Fruit fly (Drosophila melanogaster) whole organism, embryonic: ENCODE results near the gene CG31921.
A peak's percentile ranks its signal among the peaks of the same experiment; 100 is the strongest.

Experiments
- ATbp ChIP-seq: fragments of 200-800 bp; sonication (Bioruptor generic); optimal IDR thresholded peaks from 2 replicates; lab custom pipeline; 2017; ENCODE audit warnings: missing biosample characterization, mild to moderate bottlenecking, missing genetic modification characterization, missing genetic modification reagents
- Bgb ChIP-seq: fragments of 200-800 bp; sonication (Bioruptor generic); IDR thresholded peaks from 2 replicates; pipeline ENCODE4 v1.3.6; 2022; ENCODE audit warnings: missing biosample characterization, missing genetic modification characterization; ENCODE audit not compliant: partially characterized antibody
- CG10209 ChIP-seq: fragments of 200-800 bp; sonication (Bioruptor generic); optimal IDR thresholded peaks from 3 replicates; lab custom pipeline; 2017; ENCODE audit warnings: missing biosample characterization, mild to moderate bottlenecking, missing genetic modification characterization, missing genetic modification reagents
- CG11695 ChIP-seq: fragments of 200-800 bp; sonication (Bioruptor generic); IDR thresholded peaks from 3 replicates; pipeline ENCODE4 v1.3.6; 2022; ENCODE audit warnings: missing biosample characterization, missing genetic modification characterization
- CG12299 ChIP-seq: fragments of 200-800 bp; sonication (Bioruptor generic); optimal IDR thresholded peaks from 2 replicates; lab custom pipeline; 2018; ENCODE audit warnings: missing biosample characterization, mild to moderate bottlenecking, missing genetic modification characterization
- CG13775 ChIP-seq: fragments of 200-800 bp; sonication (Bioruptor generic); optimal IDR thresholded peaks from 3 replicates; lab custom pipeline; 2017; ENCODE audit warnings: missing biosample characterization, mild to moderate bottlenecking, missing genetic modification characterization
- CG13894 ChIP-seq: fragments of 200-800 bp; sonication (Bioruptor generic); optimal IDR thresholded peaks from 3 replicates; lab custom pipeline; 2018; ENCODE audit warnings: missing biosample characterization, mild to moderate bottlenecking, missing genetic modification characterization, moderate library complexity
- CG14860 ChIP-seq: fragments of 200-800 bp; sonication (Bioruptor generic); IDR thresholded peaks from 3 replicates; pipeline ENCODE4 v1.3.6; 2022; ENCODE audit warnings: missing biosample characterization, missing genetic modification characterization; ENCODE audit not compliant: partially characterized antibody
- CG15479 ChIP-seq: fragments of 200-800 bp; sonication (Bioruptor generic); optimal IDR thresholded peaks from 3 replicates; lab custom pipeline; 2019; ENCODE audit warnings: missing biosample characterization, mild to moderate bottlenecking, missing genetic modification characterization, moderate library complexity
- CG2202 ChIP-seq: fragments of 200-800 bp; sonication (Bioruptor generic); optimal IDR thresholded peaks from 2 replicates; lab custom pipeline; 2018; ENCODE audit warnings: missing biosample characterization, mild to moderate bottlenecking, missing genetic modification characterization
- CG2678 ChIP-seq: fragments of 200-800 bp; sonication (Bioruptor generic); optimal IDR thresholded peaks from 3 replicates; lab custom pipeline; 2019; ENCODE audit warnings: missing biosample characterization, mild to moderate bottlenecking, missing genetic modification characterization, moderate library complexity
- CG5953 ChIP-seq: fragments of 200-800 bp; sonication (Bioruptor generic); IDR thresholded peaks from 2 replicates; pipeline ENCODE4 v1.3.6; 2022; ENCODE audit warnings: missing biosample characterization, missing genetic modification characterization
- CG7745 ChIP-seq: fragments of 200-800 bp; sonication (Bioruptor generic); optimal IDR thresholded peaks from 2 replicates; lab custom pipeline; 2018; ENCODE audit warnings: missing biosample characterization, mild to moderate bottlenecking, missing genetic modification characterization, moderate library complexity
- CG8089 ChIP-seq: fragments of 200-800 bp; sonication (Bioruptor generic); optimal IDR thresholded peaks from 3 replicates; lab custom pipeline; 2016; ENCODE audit warnings: missing biosample characterization, missing genetic modification characterization
- CG8944 ChIP-seq: fragments of 200-800 bp; sonication (Bioruptor generic); optimal IDR thresholded peaks from 3 replicates; lab custom pipeline; 2016; ENCODE audit warnings: missing biosample characterization, missing genetic modification characterization
- D19A ChIP-seq: fragments of 200-800 bp; optimal IDR thresholded peaks from 3 replicates; lab custom pipeline; 2019; ENCODE audit warnings: missing biosample characterization, mild to moderate bottlenecking, missing genetic modification characterization, moderate library complexity
- Dad ChIP-seq: fragments of 200-800 bp; sonication (Bioruptor generic); optimal IDR thresholded peaks from 3 replicates; lab custom pipeline; 2016; ENCODE audit warnings: missing biosample characterization, missing genetic modification characterization
- Dek ChIP-seq: fragments of 200-800 bp; sonication (Bioruptor generic); optimal IDR thresholded peaks from 3 replicates; lab custom pipeline; 2019; ENCODE audit warnings: missing biosample characterization, mild to moderate bottlenecking, missing genetic modification characterization, moderate library complexity
- E2f1 ChIP-seq: fragments of 200-800 bp; sonication (Bioruptor generic); IDR thresholded peaks from 2 replicates; pipeline ENCODE4 v1.3.6; 2022; ENCODE audit warnings: missing biosample characterization, missing genetic modification characterization
- Eip74EF ChIP-seq, 2 experiments: fragments of 200-800 bp in 1 of 2; fragments of >200 bp in 1 of 2; sonication (Bioruptor generic) in 1 of 2; optimal IDR thresholded peaks; 2 replicates each; lab custom pipeline; 2017 to 2019; ENCODE audit warnings: missing biosample characterization in 2 of 2, missing genetic modification characterization in 2 of 2, mild to moderate bottlenecking in 1 of 2, moderate library complexity in 1 of 2
- GATAe ChIP-seq: fragments of 200-800 bp; sonication (Bioruptor generic); conservative IDR thresholded peaks from 2 replicates; pipeline ENCODE4 v1.3.6; 2022; ENCODE audit warnings: missing biosample characterization, missing genetic modification characterization
- HHEX ChIP-seq: fragments of 200-800 bp; sonication (Bioruptor generic); optimal IDR thresholded peaks from 3 replicates; lab custom pipeline; 2017; ENCODE audit warnings: missing biosample characterization, mild to moderate bottlenecking, missing genetic modification characterization, missing genetic modification reagents
- Hmr ChIP-seq: fragments of 200-800 bp; sonication (Bioruptor generic); optimal IDR thresholded peaks from 3 replicates; lab custom pipeline; 2017; ENCODE audit warnings: mild to moderate bottlenecking, missing biosample characterization, missing genetic modification reagents, missing genetic modification characterization
- Kr ChIP-seq: fragments of 200-800 bp; sonication (Bioruptor generic); optimal IDR thresholded peaks from 2 replicates; lab custom pipeline; 2017; ENCODE audit warnings: missing biosample characterization, mild to moderate bottlenecking, missing genetic modification characterization
- MTF-1 ChIP-seq: fragments of 200-800 bp; sonication (Bioruptor generic); optimal IDR thresholded peaks from 2 replicates; lab custom pipeline; 2018; ENCODE audit warnings: missing biosample characterization, mild to moderate bottlenecking, missing genetic modification characterization, borderline replicate concordance
- Mad ChIP-seq: fragments of 200-800 bp; sonication (Bioruptor generic); optimal IDR thresholded peaks from 2 replicates; lab custom pipeline; 2016; ENCODE audit warnings: missing biosample characterization, missing genetic modification characterization
- Scr ChIP-seq: fragments of 200-800 bp; sonication (Bioruptor generic); IDR thresholded peaks from 2 replicates; pipeline ENCODE4 v1.3.6; 2022; ENCODE audit warnings: missing biosample characterization, missing genetic modification characterization; ENCODE audit not compliant: partially characterized antibody
- Sry-β ChIP-seq: fragments of 200-800 bp; sonication (Bioruptor generic); optimal IDR thresholded peaks from 2 replicates; lab custom pipeline; 2018; ENCODE audit warnings: missing biosample characterization, mild to moderate bottlenecking, missing genetic modification characterization, moderate library complexity
- Xbp1 ChIP-seq: fragments of 200-800 bp; sonication (Bioruptor generic); optimal IDR thresholded peaks from 3 replicates; lab custom pipeline; 2016; ENCODE audit warnings: missing biosample characterization, mild to moderate bottlenecking, missing genetic modification characterization
- ac ChIP-seq: fragments of 200-800 bp; sonication (Bioruptor generic); optimal IDR thresholded peaks from 3 replicates; lab custom pipeline; 2017; ENCODE audit warnings: missing biosample characterization, mild to moderate bottlenecking, missing genetic modification characterization
- amos ChIP-seq: fragments of 200-800 bp; sonication (Bioruptor generic); IDR thresholded peaks from 2 replicates; pipeline ENCODE4 v1.3.6; 2022; ENCODE audit warnings: missing biosample characterization, missing genetic modification characterization; ENCODE audit not compliant: partially characterized antibody
- ato ChIP-seq: fragments of 200-800 bp; sonication (Bioruptor generic); IDR thresholded peaks from 2 replicates; pipeline ENCODE4 v1.3.6; 2022; ENCODE audit warnings: missing biosample characterization, missing genetic modification characterization; ENCODE audit not compliant: partially characterized antibody
- caup ChIP-seq: fragments of 200-800 bp; sonication (Bioruptor generic); optimal IDR thresholded peaks from 3 replicates; lab custom pipeline; 2017; ENCODE audit warnings: missing biosample characterization, mild to moderate bottlenecking, missing genetic modification characterization, moderate library complexity; ENCODE audit not compliant: severe bottlenecking
- crp ChIP-seq, 2 experiments: fragments of 200-800 bp; sonication (Bioruptor generic); optimal IDR thresholded peaks; 2 replicates in 1 of 2; 3 replicates in 1 of 2; lab custom pipeline; 2017; ENCODE audit warnings: missing biosample characterization in 2 of 2, missing genetic modification characterization in 2 of 2, mild to moderate bottlenecking in 1 of 2, moderate library complexity in 1 of 2
- dm ChIP-seq: fragments of 200-800 bp; sonication (Bioruptor generic); optimal IDR thresholded peaks from 3 replicates; lab custom pipeline; 2016; ENCODE audit warnings: missing biosample characterization, missing genetic modification characterization
- gcm ChIP-seq: fragments of 200-800 bp; sonication (Bioruptor generic); optimal IDR thresholded peaks from 2 replicates; lab custom pipeline; 2019; ENCODE audit warnings: missing biosample characterization, mild to moderate bottlenecking, missing genetic modification characterization, moderate library complexity
- gro ChIP-seq: fragments of 200-800 bp; sonication (Bioruptor generic); optimal IDR thresholded peaks from 2 replicates; lab custom pipeline; 2016; ENCODE audit warnings: missing biosample characterization, missing genetic modification characterization
- hbn ChIP-seq: fragments of 200-800 bp; sonication (Bioruptor generic); IDR thresholded peaks from 2 replicates; pipeline ENCODE4 v1.3.6; 2022; ENCODE audit warnings: missing biosample characterization, missing genetic modification characterization; ENCODE audit not compliant: partially characterized antibody
- jing ChIP-seq: fragments of 200-800 bp; sonication (Bioruptor generic); optimal IDR thresholded peaks from 2 replicates; lab custom pipeline; 2018; ENCODE audit warnings: missing biosample characterization, mild to moderate bottlenecking, missing genetic modification characterization
- mam ChIP-seq: fragments of 200-800 bp; sonication (Bioruptor generic); optimal IDR thresholded peaks from 3 replicates; lab custom pipeline; 2016; ENCODE audit warnings: missing biosample characterization, missing genetic modification characterization
- nau ChIP-seq: fragments of 200-800 bp; sonication (Bioruptor generic); optimal IDR thresholded peaks from 3 replicates; lab custom pipeline; 2017; ENCODE audit warnings: missing biosample characterization, mild to moderate bottlenecking, missing genetic modification characterization, missing genetic modification reagents
- peb ChIP-seq: fragments of 200-800 bp; sonication (Bioruptor generic); IDR thresholded peaks from 2 replicates; pipeline ENCODE4 v1.3.6; 2022; ENCODE audit warnings: missing biosample characterization, missing genetic modification characterization
- sens-2 ChIP-seq: fragments of 200-800 bp; sonication (Bioruptor generic); IDR thresholded peaks from 2 replicates; pipeline ENCODE4 v1.3.6; 2022; ENCODE audit warnings: missing biosample characterization, missing genetic modification characterization
- seq ChIP-seq: fragments of 200-800 bp; sonication (Bioruptor generic); IDR thresholded peaks from 2 replicates; pipeline ENCODE4 v1.3.6; 2022; ENCODE audit warnings: missing biosample characterization, missing genetic modification characterization
- sna ChIP-seq: fragments of 200-800 bp; sonication (Bioruptor generic); IDR thresholded peaks from 2 replicates; pipeline ENCODE4 v1.3.6; 2022; ENCODE audit warnings: missing biosample characterization, missing genetic modification characterization; ENCODE audit not compliant: partially characterized antibody
- trem ChIP-seq: fragments of 200-800 bp; optimal IDR thresholded peaks from 3 replicates; lab custom pipeline; 2019; ENCODE audit warnings: missing biosample characterization, mild to moderate bottlenecking, missing genetic modification characterization, moderate library complexity
- usp ChIP-seq: fragments of >200 bp; optimal IDR thresholded peaks from 2 replicates; lab custom pipeline; 2017; ENCODE audit warnings: missing biosample characterization, missing genetic modification characterization
- z ChIP-seq: fragments of 200-800 bp; sonication (Bioruptor generic); IDR thresholded peaks from 3 replicates; pipeline ENCODE4 v1.3.6; 2022; ENCODE audit warnings: missing biosample characterization, missing genetic modification characterization

The CG31921 gene

dm6 chr2L:285596-286023 is 46.5 kb downstream of the CG31921 start:
- TF ChIP-seq dm = peak; percentile 8
- peak; percentile 6 for TF ChIP-seq Sry-β (GFP tag; lab: Kevin White, UChicago)
- peak; percentile 53; the same call in 1 of the 2 replicates for TF ChIP-seq Bgb (GFP tag; lab: Robert Waterston, UW)
- TF ChIP-seq peb (GFP tag; lab: Robert Waterston, UW) = no peak
- peak; percentile 29 for TF ChIP-seq Xbp1
- peak; percentile 5 for TF ChIP-seq Dad (GFP tag; lab: Kevin White, UChicago)
- 0 out of 2 replicates have a peak, but pooled peaks have one; percentile 33 for TF ChIP-seq sens-2
- TF ChIP-seq ATbp (GFP tag; lab: Kevin White, UChicago) = peak; percentile 43
- TF ChIP-seq mam (GFP tag; lab: Kevin White, UChicago) = peak; percentile 42
- TF ChIP-seq seq = peak; percentile 62; the same call in 1 of the 2 replicates
- TF ChIP-seq Kr (GFP tag; lab: Kevin White, UChicago) = no peak
- TF ChIP-seq jing (GFP tag; lab: Kevin White, UChicago) = no peak
- peak; percentile 17 for TF ChIP-seq CG10209 (GFP tag; lab: Kevin White, UChicago)
- peak; percentile 69 for TF ChIP-seq CG2678
- peak; percentile 63 for TF ChIP-seq Dek (tag; lab: Kevin White, UChicago)
- peak; percentile 28 for TF ChIP-seq CG12299 (tag; lab: Kevin White, UChicago)
- TF ChIP-seq Hmr (GFP tag; lab: Kevin White, UChicago) = peak; percentile 72
- peak; percentile 19 for TF ChIP-seq ac
- no peak for TF ChIP-seq CG15479 (GFP tag; lab: Kevin White, UChicago)
- no peak for TF ChIP-seq CG11695 (GFP tag; lab: Robert Waterston, UW)
- TF ChIP-seq usp (GFP tag; lab: Kevin White, UChicago) = no peak
- TF ChIP-seq Mad = peak; percentile 33
- TF ChIP-seq sna (GFP tag; lab: Robert Waterston, UW) = no peak; the same call in 1 of the 2 replicates
- TF ChIP-seq crp (GFP tag; optimal IDR thresholded peaks at IDR 0.05; lab: Kevin White, UChicago) = peak in 1 of 2 experiments; percentile 44
- no peak for TF ChIP-seq CG8944
- TF ChIP-seq gro (GFP tag; lab: Kevin White, UChicago) = peak; percentile 59
- peak; percentile 37 for TF ChIP-seq MTF-1 (GFP tag; lab: Kevin White, UChicago)
- TF ChIP-seq GATAe = no peak
- no peak for TF ChIP-seq CG7745 (tag; lab: Kevin White, UChicago)
- TF ChIP-seq CG13894 (tag; lab: Kevin White, UChicago) = peak; percentile 84
- peak; percentile 37; the same call in 1 of the 2 replicates for TF ChIP-seq amos
- TF ChIP-seq Scr (GFP tag; lab: Robert Waterston, UW) = peak; percentile 20; the same call in 1 of the 2 replicates
- TF ChIP-seq CG14860 (GFP tag; lab: Robert Waterston, UW) = no peak
- peak; percentile 56 for TF ChIP-seq gcm (GFP tag; lab: Kevin White, UChicago)
- TF ChIP-seq CG2202 (tag; lab: Kevin White, UChicago) = no peak
- TF ChIP-seq nau (GFP tag; lab: Kevin White, UChicago) = no peak
- peak; percentile 27 for TF ChIP-seq CG8089
- TF ChIP-seq CG13775 (GFP tag; lab: Kevin White, UChicago) = peak; percentile 3
- 0 out of 3 replicates have a peak, but pooled peaks have one; percentile 24 for TF ChIP-seq z (GFP tag; lab: Robert Waterston, UW)
- TF ChIP-seq hbn (GFP tag; lab: Robert Waterston, UW) = 0 out of 2 replicates have a peak, but pooled peaks have one; percentile 15
- peak; percentile 71 for TF ChIP-seq caup (GFP tag; lab: Kevin White, UChicago)
- TF ChIP-seq HHEX (GFP tag; lab: Kevin White, UChicago) = peak; percentile 55
- peak; percentile 62 for TF ChIP-seq D19A (tag; lab: Kevin White, UChicago)
- peak in 1 of 2 experiments; percentile 15 for TF ChIP-seq Eip74EF (GFP tag; optimal IDR thresholded peaks at IDR 0.05; lab: Kevin White, UChicago)
- peak; percentile 65 for TF ChIP-seq trem (tag; lab: Kevin White, UChicago)
- no peak for TF ChIP-seq E2f1 (GFP tag; lab: Robert Waterston, UW)
- TF ChIP-seq ato (GFP tag; lab: Robert Waterston, UW) = peak; percentile 48; the same call in 1 of the 2 replicates
- TF ChIP-seq CG5953 (GFP tag; lab: Robert Waterston, UW) = 0 out of 2 replicates have a peak, but pooled peaks have one; percentile 29
